Worm (Caenorhabditis elegans) whole organism, mixed stage, embryonic: ENCODE data around the gene srx-43.

ENCODE experiments used
- M03D4.4 ChIP-seq: sonication (generic microtip); optimal IDR thresholded peaks from 2 replicates; lab custom pipeline; 2017; ENCODE audit warnings: mild to moderate bottlenecking, missing genetic modification characterization, missing compliant biosample characterization
- bed-3 ChIP-seq: fragments of 200-800 bp; sonication (Bioruptor generic); optimal IDR thresholded peaks from 3 replicates; lab custom pipeline; 2018; ENCODE audit warnings: mild to moderate bottlenecking, missing genetic modification characterization, moderate library complexity, missing compliant biosample characterization
- blmp-1 ChIP-seq: fragments of 150-350 bp; optimal IDR thresholded peaks from 2 replicates; lab custom pipeline; 2014; ENCODE audit warnings: missing biosample characterization, missing genetic modification characterization
- ceh-39 ChIP-seq: fragments of 150-350 bp; optimal IDR thresholded peaks from 2 replicates; lab custom pipeline; 2014; ENCODE audit warnings: missing biosample characterization, missing genetic modification characterization
- ces-1 ChIP-seq: fragments of 150-350 bp; optimal IDR thresholded peaks from 2 replicates; lab custom pipeline; 2014; ENCODE audit warnings: missing biosample characterization, missing genetic modification reagents, missing genetic modification characterization
- cnd-1 ChIP-seq: fragments of 200-800 bp; sonication (Bioruptor generic); optimal IDR thresholded peaks from 2 replicates; lab custom pipeline; 2018; ENCODE audit warnings: mild to moderate bottlenecking, missing genetic modification characterization, missing compliant biosample characterization
- drap-1 ChIP-seq: fragments of 200-800 bp; sonication (Bioruptor generic); optimal IDR thresholded peaks from 3 replicates; lab custom pipeline; 2018; ENCODE audit warnings: mild to moderate bottlenecking, missing genetic modification characterization, missing compliant biosample characterization
- elt-3 ChIP-seq: fragments of 150-350 bp; optimal IDR thresholded peaks from 2 replicates; lab custom pipeline; 2014; ENCODE audit warnings: missing biosample characterization, missing genetic modification characterization
- flh-1 ChIP-seq: fragments of 200-800 bp; sonication (Bioruptor generic); optimal IDR thresholded peaks from 2 replicates; lab custom pipeline; 2018; ENCODE audit warnings: mild to moderate bottlenecking, missing genetic modification characterization, moderate library complexity, missing compliant biosample characterization
- hlh-1 ChIP-seq: fragments of 150-350 bp; optimal IDR thresholded peaks from 2 replicates; lab custom pipeline; 2014; ENCODE audit warnings: missing biosample characterization, missing genetic modification reagents, missing genetic modification characterization
- lin-13 ChIP-seq: fragments of 150-350 bp; optimal IDR thresholded peaks from 2 replicates; lab custom pipeline; 2014; ENCODE audit warnings: missing biosample characterization, missing genetic modification characterization
- lin-32 ChIP-seq: fragments of 200-800 bp; sonication (Bioruptor generic); optimal IDR thresholded peaks from 2 replicates; lab custom pipeline; 2018; ENCODE audit warnings: mild to moderate bottlenecking, missing genetic modification characterization, missing compliant biosample characterization
- lsy-2 ChIP-seq: fragments of 150-350 bp; optimal IDR thresholded peaks from 2 replicates; lab custom pipeline; 2014; ENCODE audit warnings: missing biosample characterization, missing genetic modification characterization
- mep-1 ChIP-seq: fragments of 150-350 bp; optimal IDR thresholded peaks from 2 replicates; lab custom pipeline; 2017; ENCODE audit warnings: missing biosample characterization, missing genetic modification reagents, missing genetic modification characterization, inconsistent platforms
- mls-2 ChIP-seq: sonication (generic microtip); optimal IDR thresholded peaks from 2 replicates; lab custom pipeline; 2016; ENCODE audit warnings: mild to moderate bottlenecking, missing genetic modification characterization, moderate library complexity, missing compliant biosample characterization
- nhr-12 ChIP-seq: fragments of 150-350 bp; optimal IDR thresholded peaks from 2 replicates; lab custom pipeline; 2014; ENCODE audit warnings: missing biosample characterization, missing genetic modification characterization
- nhr-2 ChIP-seq: fragments of 150-350 bp; optimal IDR thresholded peaks from 2 replicates; lab custom pipeline; 2014; ENCODE audit warnings: missing biosample characterization, missing genetic modification characterization
- nhr-237 ChIP-seq: fragments of 150-350 bp; optimal IDR thresholded peaks from 2 replicates; lab custom pipeline; 2014; ENCODE audit warnings: missing biosample characterization, missing genetic modification characterization
- nhr-28 ChIP-seq: fragments of 150-350 bp; optimal IDR thresholded peaks from 2 replicates; lab custom pipeline; 2014; ENCODE audit warnings: missing biosample characterization, missing genetic modification characterization
- nhr-76 ChIP-seq: sonication (generic microtip); optimal IDR thresholded peaks from 2 replicates; lab custom pipeline; 2017; ENCODE audit warnings: missing biosample characterization, missing genetic modification characterization
- pha-4 ChIP-seq: fragments of 150-350 bp; optimal IDR thresholded peaks from 2 replicates; lab custom pipeline; 2018; ENCODE audit warnings: missing biosample characterization, missing genetic modification reagents, missing genetic modification characterization
- snpc-4 ChIP-seq: fragments of 150-350 bp; optimal IDR thresholded peaks from 2 replicates; lab custom pipeline; 2014; ENCODE audit warnings: missing biosample characterization, missing genetic modification characterization
- sptf-1 ChIP-seq: sonication (generic microtip); optimal IDR thresholded peaks from 2 replicates; lab custom pipeline; 2017; ENCODE audit warnings: mild to moderate bottlenecking, missing genetic modification characterization, moderate library complexity, missing compliant biosample characterization
- tbx-8 ChIP-seq: fragments of 200-800 bp; sonication (Bioruptor generic); optimal IDR thresholded peaks from 2 replicates; lab custom pipeline; 2018; ENCODE audit warnings: mild to moderate bottlenecking, missing genetic modification characterization, moderate library complexity, missing compliant biosample characterization
- unc-120 ChIP-seq: sonication (generic microtip); optimal IDR thresholded peaks from 2 replicates; lab custom pipeline; 2017; ENCODE audit warnings: missing genetic modification characterization, missing compliant biosample characterization; ENCODE audit not compliant: poor library complexity, severe bottlenecking
- unc-39 ChIP-seq: fragments of 150-350 bp; optimal IDR thresholded peaks from 2 replicates; lab custom pipeline; 2014; ENCODE audit warnings: missing biosample characterization, missing genetic modification characterization
- unc-62 ChIP-seq: fragments of 150-350 bp; optimal IDR thresholded peaks from 2 replicates; lab custom pipeline; 2014; ENCODE audit warnings: missing biosample characterization, missing genetic modification reagents, missing genetic modification characterization
- zip-8 ChIP-seq: fragments of 150-350 bp; optimal IDR thresholded peaks from 2 replicates; lab custom pipeline; 2014; ENCODE audit warnings: missing biosample characterization, missing genetic modification characterization
- ztf-11 ChIP-seq: fragments of 150-350 bp; optimal IDR thresholded peaks from 2 replicates; lab custom pipeline; 2014; ENCODE audit warnings: missing biosample characterization, missing genetic modification characterization

The srx-43 gene

DNA sequence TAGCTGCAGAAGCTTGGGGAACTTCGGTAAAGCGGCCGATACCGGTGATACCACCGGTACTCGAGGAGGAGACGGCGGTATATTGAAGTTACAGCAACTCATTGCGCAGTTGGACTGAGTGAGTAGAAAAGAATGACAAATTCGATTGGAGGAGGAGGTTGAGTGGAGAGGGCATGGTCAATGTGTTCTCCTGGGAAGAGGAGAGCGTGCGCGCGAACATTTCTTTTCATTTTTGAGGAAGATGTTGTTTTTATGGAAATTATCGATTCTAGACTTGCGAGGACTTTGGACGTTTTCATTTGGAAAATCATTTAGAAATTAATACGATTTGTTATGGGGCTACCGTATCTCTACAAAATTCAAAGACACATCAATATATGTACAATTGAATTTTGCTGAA, 11.5 kb downstream of the srx-43 start:
- TF ChIP-seq M03D4.4 = no peak
- no peak for TF ChIP-seq tbx-8 (GFP tag; lab: Kevin White, UChicago)
- TF ChIP-seq nhr-2 (tag; lab: Kevin White, UChicago) = no peak
- no peak for TF ChIP-seq bed-3
- TF ChIP-seq nhr-12 (tag; lab: Kevin White, UChicago) = no peak
- no peak for TF ChIP-seq hlh-1
- TF ChIP-seq pha-4 (tag; lab: Kevin White, UChicago) = no peak

DNA sequence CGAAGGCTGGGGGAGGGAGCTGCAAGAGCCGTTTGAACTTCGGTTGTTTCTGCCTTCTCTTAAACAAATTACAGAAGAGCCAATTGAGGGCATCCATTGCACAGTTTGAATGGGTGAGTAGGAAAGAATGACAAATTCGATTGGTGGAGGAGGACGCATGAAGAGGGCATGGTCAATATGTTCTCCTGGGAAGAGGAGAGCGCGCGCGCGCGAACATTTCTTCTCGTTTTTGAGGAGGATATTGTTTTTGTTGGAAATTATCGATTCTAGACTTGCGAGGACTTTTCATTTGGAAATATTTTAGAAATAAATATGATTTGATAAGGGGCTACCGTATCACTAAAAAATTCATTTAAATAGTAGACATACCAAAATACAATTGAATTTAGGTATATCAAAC, 13.8 kb downstream of the srx-43 start, which contains the start of gene T10C6.7:
Gene T10C6.7 (minus strand): TSS at position 143 of the 400 bp plus-strand sequence.
- no peak for TF ChIP-seq sptf-1 (tag; lab: Kevin White, UChicago)
- no peak for TF ChIP-seq pha-4 (tag; lab: Kevin White, UChicago)
- no peak for TF ChIP-seq snpc-4
- TF ChIP-seq, all 35 proteins: peak for 0

DNA sequence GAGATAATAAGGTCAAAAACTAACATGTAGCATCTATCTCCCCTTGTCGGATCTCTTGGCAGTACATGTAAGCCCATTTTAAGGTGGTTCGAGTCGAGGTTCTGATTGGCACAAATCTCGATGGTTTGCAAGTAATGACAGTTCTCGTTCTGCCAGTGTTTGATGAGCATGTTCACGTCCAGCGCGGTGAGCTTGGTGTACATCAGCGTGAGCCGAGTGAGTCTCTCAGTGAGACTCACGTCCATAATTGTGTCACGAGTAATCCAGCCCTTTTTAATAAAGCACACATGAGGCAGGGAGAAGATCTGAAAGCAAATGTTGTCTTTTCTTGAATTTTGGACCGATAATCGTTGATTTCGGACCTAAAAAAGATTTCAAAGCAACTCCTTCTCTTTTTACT, 15.0 kb downstream of the srx-43 start, which contains the start of gene T10C6.16:
Gene T10C6.16 (minus strand): TSS at position 245 of the 400 bp plus-strand sequence.
- TF ChIP-seq cnd-1 (tag; lab: Kevin White, UChicago) (no peak), snpc-4 (no peak), blmp-1 (tag; lab: Kevin White, UChicago) (no peak), zip-8 (tag; lab: Kevin White, UChicago) (no peak), nhr-237 (no peak), lin-32 (GFP tag; lab: Kevin White, UChicago) (no peak), ces-1 (no peak), unc-39 (tag; lab: Kevin White, UChicago) (no peak), mep-1 (tag; lab: Kevin White, UChicago) (no peak), nhr-28 (no peak), flh-1 (GFP tag; lab: Kevin White, UChicago) (no peak), nhr-76 (tag; lab: Kevin White, UChicago) (no peak), hlh-1 (no peak), ceh-39 (tag; lab: Kevin White, UChicago) (no peak), mls-2 (no peak), ztf-11 (tag; lab: Kevin White, UChicago) (no peak)

DNA sequence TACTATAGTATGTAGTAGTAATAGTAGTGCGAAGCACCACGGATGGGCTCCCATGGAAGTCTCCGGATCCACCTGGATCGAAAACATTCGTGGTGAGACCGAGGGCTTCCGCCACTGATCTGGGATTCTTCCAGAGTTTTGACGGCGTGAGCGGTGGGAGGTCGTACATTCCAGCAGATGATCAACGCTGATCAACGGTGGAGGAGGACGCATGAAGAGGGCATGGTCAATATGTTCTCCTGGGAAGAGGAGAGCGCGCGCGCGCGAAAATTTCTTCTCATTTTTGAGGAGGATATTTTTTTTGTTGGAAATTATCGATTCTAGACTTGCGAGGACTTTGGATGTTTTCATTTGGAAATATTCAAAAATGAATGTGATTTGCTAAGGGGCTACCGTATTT, 15.7 kb downstream of the srx-43 start:
- no peak for TF ChIP-seq zip-8 (tag; lab: Kevin White, UChicago)
- TF ChIP-seq hlh-1 = no peak
- TF ChIP-seq sptf-1 (tag; lab: Kevin White, UChicago) = no peak
- no peak for TF ChIP-seq mls-2
- no peak for TF ChIP-seq blmp-1 (tag; lab: Kevin White, UChicago)
- TF ChIP-seq drap-1 (GFP tag; lab: Kevin White, UChicago) = no peak
- no peak for TF ChIP-seq pha-4 (tag; lab: Kevin White, UChicago)
- no peak for TF ChIP-seq unc-120 (tag; lab: Kevin White, UChicago)
- no peak for TF ChIP-seq cnd-1 (tag; lab: Kevin White, UChicago)
- no peak for TF ChIP-seq M03D4.4
- no peak for TF ChIP-seq ces-1
- TF ChIP-seq snpc-4 = no peak
- no peak for TF ChIP-seq nhr-28
- no peak for TF ChIP-seq lin-32 (GFP tag; lab: Kevin White, UChicago)

DNA sequence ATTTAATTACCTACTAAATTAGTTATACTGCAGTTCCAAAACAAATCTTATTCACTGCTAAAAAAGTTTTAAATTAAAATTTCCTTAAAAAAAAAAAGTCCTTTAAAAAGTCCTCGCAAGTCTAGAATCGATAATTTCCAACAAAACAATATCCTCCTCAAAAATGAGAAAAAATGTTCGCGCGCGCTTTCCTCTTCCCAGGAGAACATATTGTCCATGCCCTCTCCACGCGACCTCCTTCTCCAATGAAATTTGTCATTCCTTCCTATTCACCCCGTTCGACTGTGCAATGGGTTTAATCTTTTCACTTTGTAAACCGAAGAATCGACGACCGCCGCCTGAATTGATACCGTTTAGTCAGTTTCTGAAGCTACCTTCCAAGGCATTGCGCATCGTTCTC, 18.4 kb downstream of the srx-43 start, which contains the start of gene T10C6.10:
Gene T10C6.10 (plus strand): TSS at position 248 of the 400 bp plus-strand sequence.
- TF ChIP-seq M03D4.4 = no peak
- no peak for TF ChIP-seq ceh-39 (tag; lab: Kevin White, UChicago)
- no peak for TF ChIP-seq nhr-76 (tag; lab: Kevin White, UChicago)
- TF ChIP-seq zip-8 (tag; lab: Kevin White, UChicago) = no peak
- no peak for TF ChIP-seq lsy-2
- TF ChIP-seq bed-3 = no peak
- TF ChIP-seq tbx-8 (GFP tag; lab: Kevin White, UChicago) = no peak
- no peak for TF ChIP-seq pha-4 (tag; lab: Kevin White, UChicago)
- TF ChIP-seq snpc-4 = no peak
- no peak for TF ChIP-seq blmp-1 (tag; lab: Kevin White, UChicago)
- no peak for TF ChIP-seq elt-3 (tag; lab: Kevin White, UChicago)
- no peak for TF ChIP-seq cnd-1 (tag; lab: Kevin White, UChicago)
- TF ChIP-seq unc-62 (GFP tag; lab: Kevin White, UChicago) = no peak
- TF ChIP-seq lin-13 (tag; lab: Kevin White, UChicago) = no peak
- no peak for TF ChIP-seq ztf-11 (tag; lab: Kevin White, UChicago)
- TF ChIP-seq nhr-28 = no peak
